Worm (Caenorhabditis elegans): ENCODE results near the gene nhr-233.

ce11 chrV:16522242-16522641, 48.4 kb downstream of the nhr-233 start, which contains the start of gene srw-34:
- TF ChIP-seq nhr-129 (tag; optimal IDR thresholded peaks at IDR 0.05) (no peak), snpc-4 (tag; optimal IDR thresholded peaks at IDR 0.05) (no peak), nhr-6 (tag; optimal IDR thresholded peaks at IDR 0.05) (no peak), nhr-77 (tag; optimal IDR thresholded peaks at IDR 0.05) (no peak), unc-39 (tag; optimal IDR thresholded peaks at IDR 0.05) (no peak), nhr-11 (tag; optimal IDR thresholded peaks at IDR 0.05) (no peak), mdl-1 (tag; optimal IDR thresholded peaks at IDR 0.05) (no peak), unc-62 (GFP tag; optimal IDR thresholded peaks at IDR 0.05) (no peak), F13H6.1 (tag; optimal IDR thresholded peaks at IDR 0.05) (no peak), ama-1 (optimal IDR thresholded peaks at IDR 0.05) (no peak), skn-1 (tag; optimal IDR thresholded peaks at IDR 0.05) (no peak), sem-4 (tag; optimal IDR thresholded peaks at IDR 0.05) (no peak), ztf-4 (tag; optimal IDR thresholded peaks at IDR 0.05) (no peak), sma-3 (GFP tag; optimal IDR thresholded peaks at IDR 0.05) (no peak)

Measured in whole organism, L2 larva.